Fruit fly (Drosophila melanogaster) whole organism, embryonic: Measurements from ENCODE around the gene AP-1mu.

Experiments used
- Awh ChIP-seq: fragments of 200-800 bp; sonication (Bioruptor generic); IDR thresholded peaks from 2 replicates; pipeline ENCODE4, ENCODE4 v1.3.6; 2022; ENCODE audit warnings: missing biosample characterization, missing genetic modification characterization
- CG10654 ChIP-seq: fragments of 200-800 bp; sonication (Bioruptor generic); optimal IDR thresholded peaks from 2 replicates; lab custom pipeline; 2016; ENCODE audit warnings: missing biosample characterization, missing genetic modification characterization
- CG11085 ChIP-seq: fragments of 200-800 bp; sonication (Bioruptor generic); IDR thresholded peaks from 2 replicates; pipeline ENCODE4 v1.3.6; 2022; ENCODE audit warnings: missing biosample characterization, missing genetic modification characterization
- CG11560 ChIP-seq: fragments of 200-800 bp; sonication (Bioruptor generic); IDR thresholded peaks from 3 replicates; pipeline ENCODE4 v1.3.6; 2022; ENCODE audit warnings: missing biosample characterization, missing genetic modification characterization
- CG11695 ChIP-seq: fragments of 200-800 bp; sonication (Bioruptor generic); IDR thresholded peaks from 3 replicates; pipeline ENCODE4 v1.3.6; 2022; ENCODE audit warnings: missing biosample characterization, missing genetic modification characterization
- CG12744 ChIP-seq: fragments of 200-800 bp; sonication (Bioruptor generic); optimal IDR thresholded peaks from 2 replicates; lab custom pipeline; 2016; ENCODE audit warnings: missing biosample characterization, missing genetic modification characterization
- CG15073 ChIP-seq: fragments of 200-800 bp; sonication (Bioruptor generic); optimal IDR thresholded peaks from 2 replicates; lab custom pipeline; 2016; ENCODE audit warnings: missing biosample characterization, missing genetic modification characterization
- CG15269 ChIP-seq: fragments of 200-800 bp; sonication (Bioruptor generic); optimal IDR thresholded peaks from 2 replicates; lab custom pipeline; 2018; ENCODE audit warnings: missing biosample characterization, mild to moderate bottlenecking, missing genetic modification characterization, moderate library complexity
- CG17328 ChIP-seq: fragments of 200-800 bp; sonication (Bioruptor generic); IDR thresholded peaks from 2 replicates; pipeline ENCODE4 v1.3.6; 2022; ENCODE audit warnings: missing biosample characterization, missing genetic modification characterization
- CG17568 ChIP-seq: fragments of 200-800 bp; sonication (Bioruptor generic); optimal IDR thresholded peaks from 2 replicates; lab custom pipeline; 2018; ENCODE audit warnings: missing biosample characterization, mild to moderate bottlenecking, missing genetic modification characterization, moderate library complexity
- CG17612 ChIP-seq: fragments of 200-800 bp; sonication (Bioruptor generic); IDR thresholded peaks from 2 replicates; pipeline ENCODE4 v1.3.6; 2022; ENCODE audit warnings: missing biosample characterization, missing genetic modification characterization
- CG18599 ChIP-seq: fragments of 200-800 bp; sonication (Bioruptor generic); optimal IDR thresholded peaks from 3 replicates; lab custom pipeline; 2017; ENCODE audit warnings: missing biosample characterization, missing genetic modification characterization, mild to moderate bottlenecking, moderate library complexity, missing genetic modification reagents
- CG3065 ChIP-seq: fragments of 200-800 bp; sonication (Bioruptor generic); optimal IDR thresholded peaks from 2 replicates; lab custom pipeline; 2016; ENCODE audit warnings: missing biosample characterization, missing genetic modification characterization
- CG34376 ChIP-seq: fragments of 200-800 bp; sonication (Bioruptor generic); optimal IDR thresholded peaks from 2 replicates; lab custom pipeline; 2018; ENCODE audit warnings: missing biosample characterization, mild to moderate bottlenecking, missing genetic modification characterization
- CG4282 ChIP-seq: fragments of 200-800 bp; sonication (Bioruptor generic); optimal IDR thresholded peaks from 2 replicates; lab custom pipeline; 2016; ENCODE audit warnings: missing biosample characterization, missing genetic modification characterization
- CG4820 ChIP-seq: fragments of 200-800 bp; sonication (Bioruptor generic); optimal IDR thresholded peaks from 3 replicates; lab custom pipeline; 2016; ENCODE audit warnings: missing biosample characterization, missing genetic modification characterization
- CG9609 ChIP-seq: fragments of 200-800 bp; sonication (Bioruptor generic); optimal IDR thresholded peaks from 3 replicates; lab custom pipeline; 2016; ENCODE audit warnings: missing biosample characterization, missing genetic modification characterization
- CG9817 ChIP-seq: fragments of 200-800 bp; sonication (Bioruptor generic); optimal IDR thresholded peaks from 2 replicates; lab custom pipeline; 2018; ENCODE audit warnings: missing biosample characterization, mild to moderate bottlenecking, missing genetic modification characterization, moderate library complexity
- Dip2 ChIP-seq: fragments of 200-800 bp; sonication (Bioruptor generic); IDR thresholded peaks from 2 replicates; pipeline ENCODE4 v1.3.6; 2022; ENCODE audit warnings: missing biosample characterization, missing genetic modification characterization
- H15 ChIP-seq: fragments of 200-800 bp; sonication (Bioruptor generic); IDR thresholded peaks from 3 replicates; pipeline ENCODE4 v1.3.6; 2022; ENCODE audit warnings: missing biosample characterization, missing genetic modification characterization
- Hmr ChIP-seq: fragments of 200-800 bp; sonication (Bioruptor generic); optimal IDR thresholded peaks from 3 replicates; lab custom pipeline; 2017; ENCODE audit warnings: mild to moderate bottlenecking, missing biosample characterization, missing genetic modification reagents, missing genetic modification characterization
- Lhr ChIP-seq: fragments of 200-800 bp; sonication (Bioruptor generic); optimal IDR thresholded peaks from 3 replicates; lab custom pipeline; 2017; ENCODE audit warnings: mild to moderate bottlenecking, missing biosample characterization, missing genetic modification reagents, missing genetic modification characterization
- Lim3 ChIP-seq: fragments of 200-800 bp; sonication (Bioruptor generic); IDR thresholded peaks from 2 replicates; pipeline ENCODE4 v1.3.6; 2022; ENCODE audit warnings: missing biosample characterization, missing genetic modification characterization
- Mrtf ChIP-seq: fragments of 200-800 bp; sonication (Bioruptor generic); IDR thresholded peaks from 3 replicates; pipeline ENCODE4 v1.3.6; 2022; ENCODE audit warnings: missing biosample characterization, missing genetic modification characterization
- NK7.1 ChIP-seq: fragments of 200-800 bp; sonication (Bioruptor generic); optimal IDR thresholded peaks from 3 replicates; lab custom pipeline; 2016; ENCODE audit warnings: missing biosample characterization, missing genetic modification characterization
- Nf-YB ChIP-seq: fragments of 200-800 bp; sonication (Bioruptor generic); optimal IDR thresholded peaks from 3 replicates; lab custom pipeline; 2019; ENCODE audit warnings: missing biosample characterization, mild to moderate bottlenecking, missing genetic modification characterization, moderate library complexity
- Sin3A ChIP-seq: fragments of >200 bp; optimal IDR thresholded peaks from 2 replicates; lab custom pipeline; 2018
- Six4 ChIP-seq: fragments of 200-800 bp; sonication (Bioruptor generic); optimal IDR thresholded peaks from 2 replicates; lab custom pipeline; 2016; ENCODE audit warnings: missing biosample characterization, missing genetic modification characterization
- TFAM ChIP-seq: fragments of 200-800 bp; sonication (Bioruptor generic); optimal IDR thresholded peaks from 2 replicates; lab custom pipeline; 2017; ENCODE audit warnings: missing biosample characterization, missing genetic modification characterization, inconsistent platforms
- al ChIP-seq: fragments of 200-800 bp; sonication (Bioruptor generic); IDR thresholded peaks from 2 replicates; pipeline ENCODE4 v1.3.6; 2022; ENCODE audit warnings: missing biosample characterization, missing genetic modification characterization
- ara ChIP-seq: fragments of 200-800 bp; sonication (Bioruptor generic); IDR thresholded peaks from 2 replicates; pipeline ENCODE4 v1.3.6; 2022; ENCODE audit warnings: missing biosample characterization, missing genetic modification characterization
- bcd ChIP-seq: fragments of 200-800 bp; sonication (Bioruptor generic); optimal IDR thresholded peaks from 2 replicates; lab custom pipeline; 2017; ENCODE audit warnings: missing biosample characterization, mild to moderate bottlenecking, missing genetic modification characterization
- bowl ChIP-seq: fragments of 200-800 bp; sonication (Bioruptor generic); IDR thresholded peaks from 2 replicates; pipeline ENCODE4 v1.3.6; 2022; ENCODE audit warnings: missing biosample characterization, missing genetic modification characterization
- dysf ChIP-seq: fragments of 200-800 bp; sonication (Bioruptor generic); IDR thresholded peaks from 3 replicates; pipeline ENCODE4 v1.3.6; 2022; ENCODE audit warnings: missing biosample characterization, missing genetic modification characterization
- ewg ChIP-seq: fragments of 200-800 bp; sonication (Bioruptor generic); optimal IDR thresholded peaks from 3 replicates; lab custom pipeline; 2017; ENCODE audit warnings: mild to moderate bottlenecking, missing biosample characterization, missing genetic modification reagents, missing genetic modification characterization
- eyg ChIP-seq: fragments of 200-800 bp; sonication (Bioruptor generic); optimal IDR thresholded peaks from 3 replicates; lab custom pipeline; 2016; ENCODE audit warnings: missing biosample characterization, missing genetic modification characterization
- gcm2 ChIP-seq: fragments of 200-800 bp; sonication (Bioruptor generic); optimal IDR thresholded peaks from 2 replicates; lab custom pipeline; 2016; ENCODE audit warnings: missing biosample characterization, missing genetic modification characterization
- gt ChIP-seq: fragments of 200-800 bp; sonication (Bioruptor generic); IDR thresholded peaks from 2 replicates; pipeline ENCODE4 v1.3.6; 2022; ENCODE audit warnings: missing biosample characterization, missing genetic modification characterization
- hth ChIP-seq: fragments of >200 bp; optimal IDR thresholded peaks from 2 replicates; lab custom pipeline; 2017; ENCODE audit warnings: inconsistent platforms
- ind ChIP-seq: fragments of 200-800 bp; sonication (Bioruptor generic); optimal IDR thresholded peaks from 3 replicates; lab custom pipeline; 2016; ENCODE audit warnings: missing biosample characterization, missing genetic modification characterization
- kni ChIP-seq: fragments of 200-800 bp; sonication (Bioruptor generic); optimal IDR thresholded peaks from 3 replicates; lab custom pipeline; 2017; ENCODE audit warnings: mild to moderate bottlenecking, missing biosample characterization, missing genetic modification reagents, missing genetic modification characterization
- luna ChIP-seq: fragments of 200-800 bp; sonication (Bioruptor generic); optimal IDR thresholded peaks from 2 replicates; lab custom pipeline; 2016; ENCODE audit warnings: missing biosample characterization, missing genetic modification characterization
- maf-S ChIP-seq: fragments of 200-800 bp; sonication (Bioruptor generic); optimal IDR thresholded peaks from 2 replicates; lab custom pipeline; 2016; ENCODE audit warnings: missing biosample characterization, missing genetic modification characterization
- nom ChIP-seq: fragments of 200-800 bp; sonication (Bioruptor generic); optimal IDR thresholded peaks from 2 replicates; lab custom pipeline; 2017; ENCODE audit warnings: missing biosample characterization, missing genetic modification characterization, mild to moderate bottlenecking, moderate library complexity, missing genetic modification reagents
- pan ChIP-seq, 4 experiments: fragments of >200 bp in 3 of 4; fragments of 200-800 bp in 1 of 4; sonication (Bioruptor generic) in 1 of 4; optimal IDR thresholded peaks in 3 of 4; IDR thresholded peaks in 1 of 4; 2 replicates each; pipeline versions ENCODE4 v1.3.6 to Lab custom; 2017 to 2022; ENCODE audit warnings: missing biosample characterization in 2 of 4, missing genetic modification characterization in 2 of 4, mixed read lengths in 1 of 4
- rib ChIP-seq: fragments of 200-800 bp; sonication (Bioruptor generic); IDR thresholded peaks from 2 replicates; pipeline ENCODE4 v1.3.6; 2022; ENCODE audit warnings: missing biosample characterization, missing genetic modification characterization
- row ChIP-seq: fragments of 200-800 bp; sonication (Bioruptor generic); IDR thresholded peaks from 3 replicates; pipeline ENCODE4 v1.3.6; 2022; ENCODE audit warnings: missing biosample characterization, missing genetic modification characterization
- sc ChIP-seq, 3 experiments: fragments of >200 bp in 2 of 3; fragments of 200-800 bp in 1 of 3; sonication (Bioruptor generic) in 1 of 3; optimal IDR thresholded peaks; 2 replicates in 2 of 3; 3 replicates in 1 of 3; lab custom pipeline; 2017; ENCODE audit warnings: mild to moderate bottlenecking in 1 of 3, missing biosample characterization in 1 of 3, missing genetic modification characterization in 1 of 3, missing genetic modification reagents in 1 of 3
- schlank ChIP-seq: fragments of 200-800 bp; sonication (Bioruptor generic); optimal IDR thresholded peaks from 2 replicates; lab custom pipeline; 2018; ENCODE audit warnings: missing biosample characterization, mild to moderate bottlenecking, missing genetic modification characterization
- seq ChIP-seq: fragments of 200-800 bp; sonication (Bioruptor generic); IDR thresholded peaks from 2 replicates; pipeline ENCODE4 v1.3.6; 2022; ENCODE audit warnings: missing biosample characterization, missing genetic modification characterization
- tup ChIP-seq: fragments of 200-800 bp; sonication (Bioruptor generic); optimal IDR thresholded peaks from 2 replicates; lab custom pipeline; 2016; ENCODE audit warnings: missing biosample characterization, mild to moderate bottlenecking, missing genetic modification characterization, moderate library complexity
- zfh2 ChIP-seq: fragments of 200-800 bp; sonication (Bioruptor generic); optimal IDR thresholded peaks from 2 replicates; lab custom pipeline; 2016; ENCODE audit warnings: missing biosample characterization, missing genetic modification characterization

AP-1mu gene

dm6 chr3R:9605084-9605483 lies 45.8 kb upstream of the AP-1mu start (continued):
- no peak for TF ChIP-seq Hmr (GFP tag; lab: Kevin White, UChicago)
- peak; percentile 12 for TF ChIP-seq Six4 (GFP tag; lab: Kevin White, UChicago)
- TF ChIP-seq CG4820 (GFP tag; lab: Kevin White, UChicago) = peak; percentile 42
- no peak for TF ChIP-seq CG4282 (GFP tag; lab: Kevin White, UChicago)
- TF ChIP-seq CG11695 (GFP tag; lab: Robert Waterston, UW) = no peak
- TF ChIP-seq gcm2 = no peak
- TF ChIP-seq seq (GFP tag; lab: Robert Waterston, UW) = no peak
- no peak for TF ChIP-seq Nf-YB (GFP tag; lab: Kevin White, UChicago)
- TF ChIP-seq dysf (GFP tag; lab: Robert Waterston, UW) = no peak
- peak; percentile 43; the same call in 2 of the 3 replicates for TF ChIP-seq row (GFP tag; lab: Robert Waterston, UW)
- no peak for TF ChIP-seq hth (lab: Kevin White, UChicago)
- TF ChIP-seq tup (GFP tag; lab: Kevin White, UChicago) = peak; percentile 8
- TF ChIP-seq Awh = no peak
- no peak for TF ChIP-seq CG12744 (GFP tag; lab: Kevin White, UChicago)
- no peak for TF ChIP-seq Sin3A (lab: Kevin White, UChicago)
- TF ChIP-seq rib = no peak
- TF ChIP-seq maf-S (GFP tag; lab: Kevin White, UChicago) = no peak
- TF ChIP-seq H15 (GFP tag; lab: Robert Waterston, UW) = 0 out of 3 replicates have a peak, but pooled peaks have one; percentile 36
- TF ChIP-seq CG15269 (tag; lab: Kevin White, UChicago) = no peak
- no peak for TF ChIP-seq bcd (GFP tag; lab: Kevin White, UChicago)
- peak; percentile 10 for TF ChIP-seq CG9609 (GFP tag; lab: Kevin White, UChicago)
- TF ChIP-seq ewg (GFP tag; lab: Kevin White, UChicago) = no peak
- TF ChIP-seq CG9817 (tag; lab: Kevin White, UChicago) = no peak
- TF ChIP-seq Lim3 = no peak
- TF ChIP-seq schlank = no peak
- TF ChIP-seq zfh2 (GFP tag; lab: Kevin White, UChicago) = no peak
- no peak for TF ChIP-seq TFAM (GFP tag; lab: Kevin White, UChicago)
- no peak for TF ChIP-seq ind (GFP tag; lab: Kevin White, UChicago)
- no peak for TF ChIP-seq CG17568 (GFP tag; lab: Kevin White, UChicago)
- no peak for TF ChIP-seq luna (GFP tag; lab: Kevin White, UChicago)
- TF ChIP-seq Mrtf (GFP tag; lab: Robert Waterston, UW) = no peak
- no peak for TF ChIP-seq CG10654 (GFP tag; lab: Kevin White, UChicago)
- peak; percentile 73 for TF ChIP-seq ara (GFP tag; lab: Robert Waterston, UW)
- no peak for TF ChIP-seq sc (optimal IDR thresholded peaks at IDR 0.05; lab: Kevin White, UChicago)
- peak; percentile 26 for TF ChIP-seq sc (GFP tag; optimal IDR thresholded peaks at IDR 0.05; lab: Kevin White, UChicago)
- TF ChIP-seq Dip2 (GFP tag; lab: Robert Waterston, UW) = no peak
- no peak for TF ChIP-seq Lhr (GFP tag; lab: Kevin White, UChicago)
- TF ChIP-seq CG17328 (GFP tag; lab: Robert Waterston, UW) = peak; percentile 59
- TF ChIP-seq nom = peak; percentile 37
- no peak for TF ChIP-seq CG18599
- no peak for TF ChIP-seq CG11560 (tag; lab: Robert Waterston, UW)
- TF ChIP-seq bowl (GFP tag; lab: Robert Waterston, UW) = no peak
- no peak for TF ChIP-seq gt (GFP tag; lab: Robert Waterston, UW)
- no peak for TF ChIP-seq pan (optimal IDR thresholded peaks at IDR 0.05; lab: Kevin White, UChicago)
- peak in 1 of 2 experiments; percentile 47 for TF ChIP-seq pan (GFP tag; optimal IDR thresholded peaks at IDR 0.05 in 1 of 2, IDR thresholded peaks at IDR 0.05 in 1 of 2)
- TF ChIP-seq CG3065 (GFP tag; lab: Kevin White, UChicago) = peak; percentile 9
- TF ChIP-seq CG17612 (GFP tag; lab: Robert Waterston, UW) = no peak
- no peak for TF ChIP-seq kni (GFP tag; lab: Kevin White, UChicago)
- no peak for TF ChIP-seq CG11085 (GFP tag; lab: Robert Waterston, UW)
- no peak for TF ChIP-seq al (GFP tag; lab: Robert Waterston, UW)
- no peak for TF ChIP-seq NK7.1 (GFP tag; lab: Kevin White, UChicago)
- TF ChIP-seq CG34376 (GFP tag; lab: Kevin White, UChicago) = no peak
- no peak for TF ChIP-seq eyg (GFP tag; lab: Kevin White, UChicago)
- TF ChIP-seq CG15073 = no peak
